In genomic region chrV:4826710-4827380, ce11 we compare ENCODE assay signal across 1 worm cellular context.
TF ChIP-seq lines count a peak whose summit lies in the region.

hsp-6 (minus strand) TSS chrV:4826760.
C37H5.5 (plus strand) TSS chrV:4827360.

TF ChIP-seq in whole organism, L1 larva, 84 proteins besides CTCF, POLR2A, EP300 and RAD21 (continued from another document):
- TF ChIP-seq dsc-1 (tag; optimal IDR thresholded peaks at IDR 0.05; lab: Kevin White, UChicago) (peak; percentile 42), Y116A8C.19 (tag; optimal IDR thresholded peaks at IDR 0.05; lab: Kevin White, UChicago; ENCODE audit: borderline replicate concordance) (no peak), ceh-90 (tag; optimal IDR thresholded peaks at IDR 0.05; lab: Kevin White, UChicago) (no peak), nhr-71 (tag; optimal IDR thresholded peaks at IDR 0.05; lab: Kevin White, UChicago) (peak; percentile 91), pqm-1 (tag; optimal IDR thresholded peaks at IDR 0.05; lab: Kevin White, UChicago) (no peak), tlp-1 (tag; optimal IDR thresholded peaks at IDR 0.05; lab: Kevin White, UChicago) (no peak), nhr-47 (tag; optimal IDR thresholded peaks at IDR 0.05; lab: Kevin White, UChicago) (peak; percentile 83), jun-1 (tag; optimal IDR thresholded peaks at IDR 0.05; lab: Kevin White, UChicago) (peak; percentile 27), fkh-8 (tag; optimal IDR thresholded peaks at IDR 0.05; lab: Kevin White, UChicago) (peak; percentile 78), hlh-4 (tag; optimal IDR thresholded peaks at IDR 0.05; lab: Kevin White, UChicago) (no peak), ceh-63 (GFP tag; optimal IDR thresholded peaks at IDR 0.05; lab: Kevin White, UChicago) (no peak), mef-2 (tag; optimal IDR thresholded peaks at IDR 0.05; lab: Kevin White, UChicago) (no peak), ces-1 (GFP tag; optimal IDR thresholded peaks at IDR 0.05; lab: Kevin White, UChicago) (no peak), sox-4 (tag; optimal IDR thresholded peaks at IDR 0.05; lab: Kevin White, UChicago) (peak; percentile 40), blmp-1 (tag; optimal IDR thresholded peaks at IDR 0.05; lab: Kevin White, UChicago) (no peak), ceh-88 (GFP tag; IDR thresholded peaks at IDR 0.05; lab: Robert Waterston, UW) (no peak), F16B12.6 (tag; optimal IDR thresholded peaks at IDR 0.05; lab: Kevin White, UChicago) (peak; percentile 21), pag-3 (tag; optimal IDR thresholded peaks at IDR 0.05; lab: Kevin White, UChicago; ENCODE audit: borderline replicate concordance, insufficient read depth) (no peak), unc-30 (tag; optimal IDR thresholded peaks at IDR 0.05; lab: Kevin White, UChicago) (no peak), nhr-20 (tag; optimal IDR thresholded peaks at IDR 0.05; lab: Kevin White, UChicago) (peak; percentile 88), mab-9 (GFP tag; IDR thresholded peaks at IDR 0.05; lab: Robert Waterston, UW) (peak; percentile 18; the same call in 1 of the 2 replicates), aly-2 (tag; optimal IDR thresholded peaks at IDR 0.05; lab: Kevin White, UChicago) (peak; percentile 68), ets-5 (GFP tag; IDR thresholded peaks at IDR 0.05; lab: Robert Waterston, UW) (no peak)
